Fruit fly (Drosophila melanogaster) whole organism, larva: ENCODE measurements around the gene vex.

Experiments
- noc ChIP-seq: fragments of 200-800 bp; sonication (Bioruptor generic); optimal IDR thresholded peaks from 3 replicates; lab custom pipeline; 2019; ENCODE audit warnings: missing biosample characterization, mild to moderate bottlenecking, missing genetic modification characterization, moderate library complexity

The vex gene

dm6 chrX:11039788-11040187, at the start of gene vex:
vex (minus strand) TSS chrX:11039901.
- no peak for TF ChIP-seq noc (tag; lab: Kevin White, UChicago)

dm6 chrX:11088778-11089340, 49.2 kb upstream of the vex start, which contains the start of gene Vago:
Vago (plus strand) TSS chrX:11089290.
- peak; percentile 33 for TF ChIP-seq noc (tag; lab: Kevin White, UChicago)

dm6 chrX:11087384-11087783, 47.7 kb upstream of the vex start:
- no peak for TF ChIP-seq noc (tag; lab: Kevin White, UChicago)

dm6 chrX:11086250-11086649, 46.5 kb upstream of the vex start, which contains the start of gene sev:
sev (minus strand) TSS chrX:11086299.
- TF ChIP-seq noc (tag; lab: Kevin White, UChicago): no peak

dm6 chrX:11083007-11083406, 43.3 kb upstream of the vex start:
- TF ChIP-seq noc (tag; lab: Kevin White, UChicago): no peak

- TF ChIP-seq noc (tag; lab: Kevin White, UChicago): no peak
Observed at dm6 chrX:11081834-11082233, 42.1 kb upstream of the vex start.

dm6 chrX:11081242-11081641, 41.5 kb upstream of the vex start:
- no peak for TF ChIP-seq noc (tag; lab: Kevin White, UChicago)

- no peak for TF ChIP-seq noc (tag; lab: Kevin White, UChicago)
Observed at dm6 chrX:11066252-11066651, 26.6 kb upstream of the vex start, which contains the start of gene CG15203. CG15203 (plus strand) TSS chrX:11066552.

dm6 chrX:11063070-11063469, 23.4 kb upstream of the vex start, which contains the start of gene CG1537:
CG1537 (minus strand) TSS chrX:11063170.
- TF ChIP-seq noc (tag; lab: Kevin White, UChicago): no peak

- TF ChIP-seq noc (tag; lab: Kevin White, UChicago): no peak
Observed at dm6 chrX:11059519-11059918, 19.8 kb upstream of the vex start, which contains the start of gene CG1545. CG1545 (minus strand) TSS chrX:11059619.

- TF ChIP-seq noc (tag; lab: Kevin White, UChicago): no peak
Observed at dm6 chrX:11053456-11053855, 13.8 kb upstream of the vex start, which contains the start of gene CG1552. CG1552 (minus strand) TSS chrX:11053556.

- no peak for TF ChIP-seq noc (tag; lab: Kevin White, UChicago)
Observed at dm6 chrX:11044456-11044855, 4.8 kb upstream of the vex start, which contains the start of gene SmydA-4. SmydA-4 (plus strand) TSS chrX:11044756.

- TF ChIP-seq noc (tag; lab: Kevin White, UChicago): no peak
Observed at dm6 chrX:10966978-10967731, 72.5 kb downstream of the vex start, which contains the start of gene C901. C901 (minus strand) TSS chrX:10967134.

- no peak for TF ChIP-seq noc (tag; lab: Kevin White, UChicago)
Observed at dm6 chrX:10959912-10960311, 79.8 kb downstream of the vex start.

dm6 chrX:10953240-10953639, 86.5 kb downstream of the vex start:
- no peak for TF ChIP-seq noc (tag; lab: Kevin White, UChicago)

dm6 chrX:10952386-10952785, 87.3 kb downstream of the vex start, which contains the start of gene Rab9Fb:
Rab9Fb (minus strand) TSS chrX:10952486.
- no peak for TF ChIP-seq noc (tag; lab: Kevin White, UChicago)
